Fruit fly (Drosophila melanogaster): Measurements from ENCODE around the gene CG31200.
A peak's percentile ranks its signal among the peaks of the same experiment; 100 is the strongest.

DNA sequence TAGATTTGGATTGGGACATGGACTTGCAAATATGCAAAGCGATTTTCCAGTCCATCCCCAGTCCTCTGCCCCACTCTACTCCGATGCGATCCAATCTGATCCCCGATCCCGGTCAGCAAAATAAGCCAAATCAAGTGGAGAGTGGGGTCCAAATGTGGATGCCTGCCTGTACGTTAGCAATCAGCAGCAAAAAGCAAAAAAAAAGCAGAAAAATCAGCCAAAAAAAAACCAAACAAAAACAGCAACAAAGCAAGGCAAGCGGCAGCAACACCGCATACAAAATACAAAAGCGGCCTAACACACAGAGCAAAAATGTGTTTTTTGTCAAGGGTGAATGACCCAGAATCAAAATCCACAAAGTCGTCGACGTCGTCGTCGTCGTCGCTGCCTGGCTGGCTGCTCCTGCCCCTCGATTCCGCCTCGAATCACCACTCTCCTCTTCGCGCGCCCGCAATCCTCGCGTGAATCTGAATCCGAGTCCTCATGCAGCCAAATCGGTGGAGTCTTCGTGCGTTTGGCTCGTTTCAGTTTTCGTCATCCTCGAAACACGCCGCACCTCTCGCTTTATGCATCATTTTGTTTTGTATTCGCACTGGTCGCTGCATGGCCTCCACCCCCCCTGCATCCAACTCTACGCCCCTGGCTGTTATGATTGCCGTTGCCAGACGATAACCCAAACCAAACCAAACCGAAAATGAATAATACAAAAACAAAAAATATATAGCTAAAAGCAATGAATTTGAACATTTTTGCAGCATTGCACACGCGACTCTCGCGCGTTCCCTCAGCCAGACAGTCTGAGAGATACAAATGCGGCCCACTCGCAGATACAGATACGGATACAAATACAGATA is 20.4 kb upstream of the CG31200 start:
- TF ChIP-seq CG4318 (GFP tag; optimal IDR thresholded peaks at IDR 0.05) (no peak), CG8319 (GFP tag; optimal IDR thresholded peaks at IDR 0.05) (peak; percentile 18), Gug (GFP tag; IDR thresholded peaks at IDR 0.05) (no peak), Met (GFP tag; optimal IDR thresholded peaks at IDR 0.05) (peak; percentile 69), Ets96B (tag; optimal IDR thresholded peaks at IDR 0.05) (no peak), Sox102F (GFP tag; optimal IDR thresholded peaks at IDR 0.05) (peak; percentile 46), fd59A (GFP tag; optimal IDR thresholded peaks at IDR 0.05) (no peak), OdsH (GFP tag; optimal IDR thresholded peaks at IDR 0.05) (no peak), CG11902 (GFP tag; optimal IDR thresholded peaks at IDR 0.05) (no peak)

Data from whole organism, prepupa.